Fruit fly (Drosophila melanogaster): ENCODE data around the gene CG6333.
A peak's percentile ranks its signal among the peaks of the same experiment; 100 is the strongest.

Gene CG6333

DNA sequence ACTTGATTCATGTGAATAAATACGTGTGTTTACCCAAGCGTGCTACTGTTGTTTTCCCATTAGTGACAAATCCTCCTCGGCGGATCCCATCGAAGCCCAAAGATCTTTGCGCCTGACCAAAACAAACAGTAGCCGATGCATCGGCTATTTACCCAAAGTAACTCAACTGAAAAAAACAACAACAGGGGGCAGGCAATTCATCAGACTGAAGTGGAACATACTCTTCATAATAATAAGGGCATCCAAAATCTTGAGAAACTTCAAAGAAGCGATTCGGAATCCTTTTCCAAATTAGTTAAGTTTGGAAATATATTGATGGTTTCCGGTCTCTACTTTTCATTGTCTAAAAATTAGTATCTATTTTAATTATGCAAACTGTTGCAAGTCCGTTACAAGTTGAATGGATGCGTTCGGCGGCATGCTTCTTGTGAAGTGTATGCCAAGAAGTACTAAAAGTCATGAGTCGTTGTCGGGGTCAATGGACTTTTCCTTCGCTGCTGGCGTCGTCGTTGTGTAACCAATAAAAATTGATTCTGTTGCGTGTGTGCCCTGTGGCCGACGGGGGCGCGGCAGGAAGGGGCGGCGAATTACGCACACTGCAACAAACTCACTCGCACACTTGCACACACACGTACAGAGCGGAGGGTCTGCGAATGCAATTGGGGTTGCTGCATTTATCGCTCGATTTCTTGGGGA, 9.4 kb upstream of the CG6333 start (continued):
- TF ChIP-seq CG13424 (tag; optimal IDR thresholded peaks at IDR 0.05) (no peak), caup (GFP tag; optimal IDR thresholded peaks at IDR 0.05; ENCODE audit: severe bottlenecking) (no peak), Xrp1 (GFP tag; IDR thresholded peaks at IDR 0.05) (peak; percentile 59; the same call in 1 of the 2 replicates), tup (GFP tag; optimal IDR thresholded peaks at IDR 0.05) (no peak), hbn (GFP tag; IDR thresholded peaks at IDR 0.05; ENCODE audit: partially characterized antibody) (no peak), Doc2 (GFP tag; IDR thresholded peaks at IDR 0.05) (no peak), CG1647 (GFP tag; optimal IDR thresholded peaks at IDR 0.05) (no peak), CG15514 (GFP tag; optimal IDR thresholded peaks at IDR 0.05) (no peak), Mad (GFP tag; optimal IDR thresholded peaks at IDR 0.05) (no peak), Lpt (GFP tag; optimal IDR thresholded peaks at IDR 0.05) (no peak), Dref (GFP tag; IDR thresholded peaks at IDR 0.05) (no peak), CG17359 (tag; optimal IDR thresholded peaks at IDR 0.05) (peak; percentile 43), CG7963 (GFP tag; IDR thresholded peaks at IDR 0.05; ENCODE audit: partially characterized antibody) (no peak), CG3995 (GFP tag; optimal IDR thresholded peaks at IDR 0.05) (no peak), gem (tag; optimal IDR thresholded peaks at IDR 0.05) (peak; percentile 47), prd (optimal IDR thresholded peaks at IDR 0.05) (no peak), prd (GFP tag; IDR thresholded peaks at IDR 0.05) (0 out of 3 replicates have a peak, but pooled peaks have one; percentile 28), CG32767 (GFP tag; IDR thresholded peaks at IDR 0.05) (no peak), row (GFP tag; IDR thresholded peaks at IDR 0.05) (peak; percentile 57; the same call in 2 of the 3 replicates), zf30C (GFP tag; optimal IDR thresholded peaks at IDR 0.05) (no peak), CG18262 (tag; optimal IDR thresholded peaks at IDR 0.05) (peak; percentile 67), klu (GFP tag; IDR thresholded peaks at IDR 0.05) (no peak), ranshi (GFP tag; IDR thresholded peaks at IDR 0.05) (no peak), Drgx (GFP tag; IDR thresholded peaks at IDR 0.05) (no peak), Mes4 (GFP tag; optimal IDR thresholded peaks at IDR 0.05) (no peak), kah (GFP tag; optimal IDR thresholded peaks at IDR 0.05) (no peak), ems (GFP tag; optimal IDR thresholded peaks at IDR 0.05) (no peak), fd96Cb (tag; optimal IDR thresholded peaks at IDR 0.05) (peak; percentile 53), CG17328 (GFP tag; IDR thresholded peaks at IDR 0.05) (peak; percentile 52), CG10565 (GFP tag; optimal IDR thresholded peaks at IDR 0.05) (no peak), CG7357 (GFP tag; IDR thresholded peaks at IDR 0.05) (no peak), pita (GFP tag; optimal IDR thresholded peaks at IDR 0.05) (no peak), sob (GFP tag; IDR thresholded peaks at IDR 0.05) (no peak), fd102C (GFP tag; optimal IDR thresholded peaks at IDR 0.05) (no peak), CG11093 (GFP tag; IDR thresholded peaks at IDR 0.05) (0 out of 3 replicates have a peak, but pooled peaks have one; percentile 31), C15 (GFP tag; IDR thresholded peaks at IDR 0.05) (no peak), CG17568 (GFP tag; optimal IDR thresholded peaks at IDR 0.05) (no peak), BtbVII (GFP tag; optimal IDR thresholded peaks at IDR 0.05) (no peak), dmrt11E (tag; optimal IDR thresholded peaks at IDR 0.05) (peak; percentile 56), GATAe (GFP tag; conservative IDR thresholded peaks at IDR 0.05) (no peak), Atf-2 (GFP tag; optimal IDR thresholded peaks at IDR 0.05) (no peak), CG2120 (GFP tag; optimal IDR thresholded peaks at IDR 0.05) (no peak), sim (GFP tag; IDR thresholded peaks at IDR 0.05) (0 out of 2 replicates have a peak, but pooled peaks have one; percentile 33), tio (GFP tag; optimal IDR thresholded peaks at IDR 0.05) (no peak), stc (GFP tag; IDR thresholded peaks at IDR 0.05) (no peak), CG10366 (GFP tag; IDR thresholded peaks at IDR 0.05) (no peak), CG14014 (GFP tag; IDR thresholded peaks at IDR 0.05) (no peak), nmo (GFP tag; optimal IDR thresholded peaks at IDR 0.05) (peak; percentile 44), nom (GFP tag; optimal IDR thresholded peaks at IDR 0.05) (peak; percentile 28), ssp (GFP tag; IDR thresholded peaks at IDR 0.05) (no peak), CG31365 (tag; optimal IDR thresholded peaks at IDR 0.05) (no peak)

All from whole organism, embryonic.